Fruit fly (Drosophila melanogaster): ENCODE results near the gene CG43348.

CG43348 gene

dm6 chr2L:1199166-1199565 is at the start of gene CG43348, which contains the start of gene CG5139:
Gene CG43348 (plus strand): TSS chr2L:1199412.
Gene CG5139 (minus strand): TSS chr2L:1199266.
- TF ChIP-seq CG17801 (GFP tag; optimal IDR thresholded peaks at IDR 0.05; ENCODE audit: partially characterized antibody), result no peak

- peak; percentile 62 for TF ChIP-seq CG17801 (GFP tag; optimal IDR thresholded peaks at IDR 0.05; ENCODE audit: partially characterized antibody)
Observed at dm6 chr2L:1150554-1150953, 48.7 kb upstream of the CG43348 start, which contains the start of the genes Tfb4 and Vps29. Gene Tfb4 (minus strand): TSS chr2L:1150677. Gene Vps29 (plus strand): TSS chr2L:1150766.

DNA sequence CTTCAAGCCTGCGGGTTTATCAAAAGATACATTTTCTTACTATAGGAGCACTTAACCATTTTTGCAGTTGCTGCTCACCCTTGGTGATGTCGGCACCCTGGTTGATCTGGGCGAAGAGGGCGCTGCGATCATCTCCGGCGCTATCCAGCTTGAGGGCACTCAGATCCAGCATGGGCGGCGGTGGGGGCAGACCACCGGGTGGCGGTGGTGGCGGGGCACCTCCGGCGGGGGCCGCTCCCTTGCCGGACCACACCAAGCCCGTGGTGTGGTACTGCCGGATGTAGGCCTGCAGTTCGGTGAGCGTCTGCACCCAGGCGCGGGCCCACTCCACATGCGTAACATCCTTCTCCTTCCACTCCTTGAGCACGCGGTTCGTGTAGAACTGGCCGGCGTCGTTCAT is 46.5 kb upstream of the CG43348 start:
- TF ChIP-seq CG17801 (GFP tag; optimal IDR thresholded peaks at IDR 0.05; ENCODE audit: partially characterized antibody), result no peak

DNA sequence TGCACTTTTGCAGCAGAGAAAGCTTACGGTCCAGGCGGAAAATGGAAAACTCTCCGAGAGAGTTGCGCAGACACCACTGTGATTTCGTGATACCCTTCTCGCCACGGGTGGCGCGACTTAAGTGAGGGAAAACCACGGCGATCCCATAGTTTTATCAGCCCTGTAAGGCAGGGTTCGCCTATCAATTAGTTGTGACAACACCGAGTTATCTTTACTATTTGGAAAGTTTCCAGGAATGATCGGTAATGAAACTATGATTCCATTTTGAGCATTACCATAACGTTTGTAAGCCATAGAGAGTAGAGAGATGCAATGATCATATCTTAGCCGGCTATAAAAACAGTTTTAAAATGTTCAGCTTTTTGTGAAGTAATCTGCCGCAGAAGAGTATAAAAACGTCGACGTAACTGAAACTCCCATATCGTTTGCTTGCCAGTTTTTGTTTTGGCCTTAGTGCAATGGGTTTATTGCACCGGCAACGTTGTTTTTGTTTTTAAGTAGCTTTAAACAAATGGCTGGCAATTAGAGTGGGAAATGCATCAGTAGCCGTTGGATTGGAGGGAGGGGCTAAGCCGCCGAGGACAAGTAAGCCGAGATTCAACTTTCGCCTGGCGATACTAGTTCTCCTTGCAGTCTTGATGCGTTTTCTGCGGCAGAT is 42.5 kb upstream of the CG43348 start:
- TF ChIP-seq CG17801 (GFP tag; optimal IDR thresholded peaks at IDR 0.05; ENCODE audit: partially characterized antibody), result no peak

dm6 chr2L:1157357-1157678 is 41.9 kb upstream of the CG43348 start:
- TF ChIP-seq CG17801 (GFP tag; optimal IDR thresholded peaks at IDR 0.05; ENCODE audit: partially characterized antibody), result no peak

dm6 chr2L:1157679-1158518 is 41.3 kb upstream of the CG43348 start, which contains the start of gene capt:
Gene capt (minus strand): TSS chr2L:1158262.
- TF ChIP-seq CG17801 (GFP tag; optimal IDR thresholded peaks at IDR 0.05; ENCODE audit: partially characterized antibody), result no peak

- no peak for TF ChIP-seq CG17801 (GFP tag; optimal IDR thresholded peaks at IDR 0.05; ENCODE audit: partially characterized antibody)
Observed at dm6 chr2L:1158519-1159319, 40.5 kb upstream of the CG43348 start, which contains the start of gene Tango14. Gene Tango14 (plus strand): TSS chr2L:1158661.

- no peak for TF ChIP-seq CG17801 (GFP tag; optimal IDR thresholded peaks at IDR 0.05; ENCODE audit: partially characterized antibody)
Observed at dm6 chr2L:1163538-1164143, 35.6 kb upstream of the CG43348 start, which contains the start of gene CG5080. Gene CG5080 (minus strand): TSS chr2L:1163886.

- peak; percentile 2 for TF ChIP-seq CG17801 (GFP tag; optimal IDR thresholded peaks at IDR 0.05; ENCODE audit: partially characterized antibody)
Observed at dm6 chr2L:1164294-1164693, 34.9 kb upstream of the CG43348 start, which contains the start of gene IntS14. Gene IntS14 (plus strand): TSS chr2L:1164443.

DNA sequence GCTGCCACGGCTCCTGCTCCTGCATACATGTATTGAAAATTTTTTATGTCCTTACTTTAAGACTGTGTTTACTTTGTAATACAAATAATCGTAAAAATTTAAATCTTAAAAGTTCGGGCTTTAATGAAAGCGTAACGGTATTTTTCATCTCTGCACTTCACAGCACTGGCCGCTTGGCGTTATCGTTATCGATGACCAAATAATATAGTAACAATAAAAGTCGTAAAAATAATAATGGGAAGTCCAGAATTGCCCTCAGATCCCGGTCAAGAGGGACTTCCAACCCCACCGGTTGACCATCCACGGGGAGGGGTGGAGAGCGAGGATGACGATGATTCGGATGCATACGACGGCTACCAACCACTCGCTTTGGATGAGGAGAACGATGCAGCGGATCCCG is 32.9 kb upstream of the CG43348 start, which contains the start of gene CG14341:
TSS of gene CG14341 (plus strand) at position 181 of the 400 bp plus-strand sequence.
- TF ChIP-seq CG17801 (GFP tag; optimal IDR thresholded peaks at IDR 0.05; ENCODE audit: partially characterized antibody), result no peak

dm6 chr2L:1169867-1170415 is 29.3 kb upstream of the CG43348 start, which contains the start of the genes CG31922 and Plap:
Gene CG31922 (plus strand): TSS chr2L:1170181.
Gene Plap (minus strand): TSS chr2L:1170365.
- peak; percentile 69 for TF ChIP-seq CG17801 (GFP tag; optimal IDR thresholded peaks at IDR 0.05; ENCODE audit: partially characterized antibody)

DNA sequence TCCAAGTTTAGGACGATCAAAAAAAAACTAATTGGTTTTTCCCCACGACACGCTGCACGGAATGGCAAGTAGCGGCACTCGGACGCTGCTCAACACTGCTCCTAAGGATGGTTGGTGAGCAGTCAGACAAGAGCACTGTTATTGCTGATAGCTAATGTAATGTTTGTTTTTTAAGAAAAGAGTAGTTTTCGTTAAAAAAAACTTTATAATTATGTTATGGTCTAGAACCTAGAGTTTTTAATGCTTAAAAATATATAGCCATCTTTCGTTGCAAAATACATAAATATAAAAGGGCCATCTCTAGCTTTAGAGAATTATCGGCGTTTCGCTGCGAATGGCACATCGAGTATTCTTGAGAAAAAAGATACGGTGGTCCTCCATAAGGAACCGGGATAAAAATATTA is 26.5 kb upstream of the CG43348 start, which contains the start of the genes Charon and CG4887:
TSS of gene Charon (minus strand) at position 102 of the 404 bp plus-strand sequence.
TSS of gene CG4887 (plus strand) at position 306 of the 404 bp plus-strand sequence.
- peak; percentile 50 for TF ChIP-seq CG17801 (GFP tag; optimal IDR thresholded peaks at IDR 0.05; ENCODE audit: partially characterized antibody)

DNA sequence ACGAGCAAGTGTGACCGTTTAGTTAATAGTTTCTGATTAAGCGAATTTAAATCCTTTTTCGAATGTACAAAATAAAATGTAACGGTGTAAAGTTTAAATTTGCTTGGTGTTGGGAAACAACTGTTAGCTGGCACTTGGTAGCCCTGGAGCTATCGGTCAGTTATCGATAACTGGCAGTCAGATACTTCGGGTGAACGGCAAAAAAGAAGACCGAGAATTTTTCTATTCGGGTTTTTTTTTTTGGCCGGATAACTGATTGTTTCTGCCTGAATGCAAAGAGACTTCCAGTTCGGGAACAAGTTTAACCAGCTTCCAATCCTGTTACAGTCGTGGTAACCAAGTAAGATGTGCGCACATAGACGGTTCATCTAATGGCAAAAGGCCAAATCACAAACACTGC is 21.7 kb upstream of the CG43348 start, which contains the start of gene CG4896:
TSS of gene CG4896 (plus strand) at position 169 of the 400 bp plus-strand sequence.
- peak; percentile 2 for TF ChIP-seq CG17801 (GFP tag; optimal IDR thresholded peaks at IDR 0.05; ENCODE audit: partially characterized antibody)

dm6 chr2L:1183799-1184198 is 15.4 kb upstream of the CG43348 start, which contains the start of the genes CG5126 and Tgt:
Gene CG5126 (minus strand): TSS chr2L:1184020.
Gene Tgt (plus strand): TSS chr2L:1184065.
- TF ChIP-seq CG17801 (GFP tag; optimal IDR thresholded peaks at IDR 0.05; ENCODE audit: partially characterized antibody), result no peak

Measured in ovary, adult (tissue).